Worm (Caenorhabditis elegans) whole organism, L2 larva: ENCODE data around the gene coh-4.

Source experiments
- ZK546.5 ChIP-seq: sonication (generic microtip); optimal IDR thresholded peaks from 2 replicates; lab custom pipeline; 2017; ENCODE audit warnings: missing biosample characterization, missing genetic modification characterization
- aly-2 ChIP-seq: fragments of 150-350 bp; optimal IDR thresholded peaks from 2 replicates; lab custom pipeline; 2014; ENCODE audit warnings: missing biosample characterization, missing genetic modification characterization
- ama-1 ChIP-seq: fragments of 150-350 bp; optimal IDR thresholded peaks from 2 replicates; lab custom pipeline; 2018; ENCODE audit warnings: inconsistent platforms
- lin-39 ChIP-seq: fragments of 150-350 bp; optimal IDR thresholded peaks from 2 replicates; lab custom pipeline; 2014; ENCODE audit warnings: missing biosample characterization, missing genetic modification reagents, missing genetic modification characterization
- mdl-1 ChIP-seq, 2 experiments: fragments of 150-350 bp in 1 of 2; sonication (generic microtip) in 1 of 2; optimal IDR thresholded peaks; 2 replicates each; lab custom pipeline; 2017; ENCODE audit warnings: missing biosample characterization in 2 of 2, missing genetic modification characterization in 2 of 2
- unc-62 ChIP-seq: fragments of 150-350 bp; optimal IDR thresholded peaks from 2 replicates; lab custom pipeline; 2014; ENCODE audit warnings: missing biosample characterization, missing genetic modification reagents, missing genetic modification characterization

ce11 chrV:4127435-4127834, 48.0 kb downstream of the coh-4 start, which contains the start of gene T05B4.13:
- TF ChIP-seq unc-62 (GFP tag; lab: Kevin White, UChicago), result no peak
- no peak for TF ChIP-seq ZK546.5
- no peak for TF ChIP-seq ama-1 (lab: Kevin White, UChicago)
- no peak for TF ChIP-seq lin-39
- TF ChIP-seq aly-2 (tag; lab: Kevin White, UChicago), result no peak
- no peak for TF ChIP-seq mdl-1 (tag; optimal IDR thresholded peaks at IDR 0.05; lab: Kevin White, UChicago)
